Worm (Caenorhabditis elegans) whole organism, midembryonic: ENCODE data around the gene fut-1.

Experiments used
- T22C8.4 ChIP-seq: fragments of 200-800 bp; sonication (Bioruptor generic); IDR thresholded peaks from 2 replicates; pipeline ENCODE4 v1.3.6; 2022; ENCODE audit warnings: missing genetic modification characterization, missing compliant biosample characterization
- flt-1 ChIP-seq: fragments of 200-800 bp; sonication (Bioruptor generic); IDR thresholded peaks from 2 replicates; pipeline ENCODE4 v1.3.6; 2022; ENCODE audit warnings: missing genetic modification characterization, missing compliant biosample characterization
- med-1 ChIP-seq: sonication (generic microtip); optimal IDR thresholded peaks from 2 replicates; lab custom pipeline; 2017; ENCODE audit warnings: missing genetic modification characterization, mild to moderate bottlenecking, missing compliant biosample characterization, antibody characterized with exemption, missing genetic modification reagents; ENCODE audit not compliant: insufficient read depth
- ref-1 ChIP-seq: fragments of 200-800 bp; sonication (Bioruptor generic); conservative IDR thresholded peaks from 2 replicates; pipeline ENCODE4 v1.3.6; 2022; ENCODE audit warnings: missing genetic modification reagents, missing genetic modification characterization, missing compliant biosample characterization
- tab-1 ChIP-seq: fragments of 200-800 bp; sonication (Bioruptor generic); IDR thresholded peaks from 2 replicates; pipeline ENCODE4 v1.3.6; 2022; ENCODE audit warnings: missing genetic modification characterization, missing compliant biosample characterization
- ztf-23 ChIP-seq: fragments of 200-800 bp; sonication (Bioruptor generic); IDR thresholded peaks from 2 replicates; pipeline ENCODE4 v1.3.6; 2022; ENCODE audit warnings: missing genetic modification reagents, missing genetic modification characterization, missing compliant biosample characterization
- ztf-29 ChIP-seq: fragments of 200-800 bp; sonication (Bioruptor generic); IDR thresholded peaks from 2 replicates; pipeline ENCODE4 v1.3.6; 2022; ENCODE audit warnings: missing genetic modification reagents, missing genetic modification characterization, missing compliant biosample characterization

DNA sequence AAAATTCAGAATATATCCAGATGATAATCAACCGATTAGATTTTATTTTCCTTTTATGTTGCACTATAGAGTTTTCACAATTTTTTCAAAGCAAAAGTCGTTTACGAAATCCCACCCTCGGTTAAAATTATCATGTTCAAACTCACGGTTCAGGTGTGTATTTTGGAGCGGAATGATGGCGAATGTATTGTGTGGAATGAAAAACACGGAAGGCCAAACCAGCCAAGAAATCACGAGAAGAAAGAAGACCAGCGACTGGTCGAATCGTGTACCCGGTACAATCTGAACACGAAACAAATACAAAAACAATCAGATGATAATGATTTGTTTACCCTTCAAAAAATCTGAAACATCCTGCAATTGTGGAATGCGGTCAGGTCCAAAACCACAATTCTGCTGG lies 4.0 kb upstream of the fut-1 start:
- TF ChIP-seq ztf-29 (GFP tag; lab: Robert Waterston, UW) (no peak), ref-1 (no peak), tab-1 (GFP tag; lab: Robert Waterston, UW) (no peak), ztf-23 (no peak), flt-1 (no peak), T22C8.4 (no peak), med-1 (GFP tag; lab: Kevin White, UChicago) (no peak)
